Worm (Caenorhabditis elegans) whole organism, late embryonic: Measurements from ENCODE around the gene ZK757.10.
A peak's percentile ranks its signal among the peaks of the same experiment; 100 is the strongest.

Experiments
- C08G9.2 ChIP-seq: sonication (generic microtip); optimal IDR thresholded peaks from 2 replicates; lab custom pipeline; 2016; ENCODE audit warnings: mild to moderate bottlenecking, missing genetic modification characterization, moderate library complexity, missing compliant biosample characterization
- F13H6.1 ChIP-seq: sonication (generic microtip); optimal IDR thresholded peaks from 2 replicates; lab custom pipeline; 2016; ENCODE audit warnings: missing genetic modification characterization, missing compliant biosample characterization
- ama-1 ChIP-seq: fragments of 150-350 bp; optimal IDR thresholded peaks from 2 replicates; lab custom pipeline; 2014
- ceh-18 ChIP-seq: sonication (generic microtip); optimal IDR thresholded peaks from 2 replicates; lab custom pipeline; 2016; ENCODE audit warnings: missing genetic modification characterization, missing compliant biosample characterization
- ceh-2 ChIP-seq: sonication (generic microtip); optimal IDR thresholded peaks from 2 replicates; lab custom pipeline; 2016; ENCODE audit warnings: missing genotype, missing genetic modification characterization, missing compliant biosample characterization
- ceh-31 ChIP-seq: sonication (generic microtip); optimal IDR thresholded peaks from 2 replicates; lab custom pipeline; 2016; ENCODE audit warnings: missing genetic modification characterization, missing compliant biosample characterization
- ceh-34 ChIP-seq: sonication (generic microtip); optimal IDR thresholded peaks from 2 replicates; lab custom pipeline; 2016; ENCODE audit warnings: mild to moderate bottlenecking, missing genetic modification characterization, missing compliant biosample characterization
- ceh-48 ChIP-seq: sonication (generic microtip); optimal IDR thresholded peaks from 2 replicates; lab custom pipeline; 2016; ENCODE audit warnings: missing genetic modification characterization, inconsistent platforms, missing compliant biosample characterization
- ceh-6 ChIP-seq: fragments of 200-800 bp; sonication (Bioruptor generic); optimal IDR thresholded peaks from 2 replicates; lab custom pipeline; 2018; ENCODE audit warnings: mild to moderate bottlenecking, missing genetic modification characterization, missing compliant biosample characterization
- che-1 ChIP-seq: sonication (generic microtip); optimal IDR thresholded peaks from 2 replicates; lab custom pipeline; 2016; ENCODE audit warnings: mild to moderate bottlenecking, missing genetic modification characterization, missing compliant biosample characterization
- elt-2 ChIP-seq: sonication (generic microtip); optimal IDR thresholded peaks from 2 replicates; lab custom pipeline; 2016; ENCODE audit warnings: missing genetic modification reagents, missing genetic modification characterization, missing compliant biosample characterization
- elt-4 ChIP-seq: sonication (generic microtip); optimal IDR thresholded peaks from 2 replicates; lab custom pipeline; 2016; ENCODE audit warnings: missing genetic modification characterization, missing compliant biosample characterization
- ets-4 ChIP-seq: sonication (generic microtip); optimal IDR thresholded peaks from 2 replicates; lab custom pipeline; 2016; ENCODE audit warnings: missing genetic modification characterization, missing compliant biosample characterization
- eyg-1 ChIP-seq: sonication (generic microtip); optimal IDR thresholded peaks from 2 replicates; lab custom pipeline; 2016; ENCODE audit warnings: missing genotype, missing genetic modification characterization, missing compliant biosample characterization
- hlh-6 ChIP-seq: sonication (generic microtip); optimal IDR thresholded peaks from 2 replicates; lab custom pipeline; 2016; ENCODE audit warnings: missing genotype, missing genetic modification characterization, missing compliant biosample characterization
- hlh-8 ChIP-seq: sonication (generic microtip); optimal IDR thresholded peaks from 2 replicates; lab custom pipeline; 2016; ENCODE audit warnings: missing genotype, missing genetic modification characterization, missing compliant biosample characterization
- mec-3 ChIP-seq: sonication (generic microtip); optimal IDR thresholded peaks from 2 replicates; lab custom pipeline; 2016; ENCODE audit warnings: borderline replicate concordance, missing genetic modification characterization, missing compliant biosample characterization
- nfya-1 ChIP-seq: sonication (generic microtip); optimal IDR thresholded peaks from 2 replicates; lab custom pipeline; 2017; ENCODE audit warnings: missing genetic modification characterization, mild to moderate bottlenecking, missing compliant biosample characterization, antibody characterized with exemption, moderate library complexity
- nhr-232 ChIP-seq: sonication (generic microtip); optimal IDR thresholded peaks from 2 replicates; lab custom pipeline; 2016; ENCODE audit warnings: missing genetic modification characterization, missing compliant biosample characterization
- npax-4 ChIP-seq: sonication (generic microtip); optimal IDR thresholded peaks from 2 replicates; lab custom pipeline; 2016; ENCODE audit warnings: missing genetic modification characterization, missing compliant biosample characterization
- odd-2 ChIP-seq: sonication (generic microtip); optimal IDR thresholded peaks from 2 replicates; lab custom pipeline; 2017; ENCODE audit warnings: antibody characterized with exemption, mild to moderate bottlenecking, missing genetic modification characterization, missing compliant biosample characterization
- pha-2 ChIP-seq: sonication (generic microtip); optimal IDR thresholded peaks from 2 replicates; lab custom pipeline; 2017; ENCODE audit warnings: mild to moderate bottlenecking, missing genetic modification characterization, missing compliant biosample characterization
- pha-4 ChIP-seq: fragments of 150-350 bp; optimal IDR thresholded peaks from 2 replicates; lab custom pipeline; 2018; ENCODE audit warnings: missing biosample characterization, missing genetic modification reagents, missing genetic modification characterization
- pros-1 ChIP-seq: fragments of 150-350 bp; optimal IDR thresholded peaks from 2 replicates; lab custom pipeline; 2014; ENCODE audit warnings: missing biosample characterization, missing genetic modification reagents, missing genetic modification characterization
- rnt-1 ChIP-seq: sonication (generic microtip); optimal IDR thresholded peaks from 2 replicates; lab custom pipeline; 2016; ENCODE audit warnings: missing genetic modification characterization, missing compliant biosample characterization
- sox-4 ChIP-seq: sonication (generic microtip); optimal IDR thresholded peaks from 2 replicates; lab custom pipeline; 2017; ENCODE audit warnings: mild to moderate bottlenecking, missing genetic modification characterization, inconsistent platforms, missing compliant biosample characterization
- tbx-2 ChIP-seq: sonication (generic microtip); optimal IDR thresholded peaks from 2 replicates; lab custom pipeline; 2016; ENCODE audit warnings: missing genetic modification characterization, missing compliant biosample characterization
- tbx-7 ChIP-seq: sonication (generic microtip); optimal IDR thresholded peaks from 2 replicates; lab custom pipeline; 2016; ENCODE audit warnings: missing genotype, missing genetic modification characterization, missing compliant biosample characterization
- ttx-3 ChIP-seq: sonication (generic microtip); optimal IDR thresholded peaks from 2 replicates; lab custom pipeline; 2016; ENCODE audit warnings: missing genetic modification reagents, missing genetic modification characterization, missing compliant biosample characterization
- unc-3 ChIP-seq, 2 experiments: fragments of 200-800 bp in 1 of 2; sonication (Bioruptor generic) in 1 of 2; sonication (generic microtip) in 1 of 2; conservative IDR thresholded peaks in 1 of 2; optimal IDR thresholded peaks in 1 of 2; 2 replicates each; pipeline versions ENCODE4 v1.3.6 to Lab custom; 2016 to 2022; ENCODE audit warnings: missing compliant biosample characterization in 2 of 2, missing genetic modification characterization in 2 of 2, missing genetic modification reagents in 1 of 2
- unc-42 ChIP-seq: sonication (generic microtip); optimal IDR thresholded peaks from 2 replicates; lab custom pipeline; 2016; ENCODE audit warnings: missing genotype, missing genetic modification characterization, missing compliant biosample characterization
- unc-86 ChIP-seq: sonication (generic microtip); optimal IDR thresholded peaks from 2 replicates; lab custom pipeline; 2016; ENCODE audit warnings: missing genetic modification characterization, missing compliant biosample characterization

Gene ZK757.10

ce11 chrIII:9913722-9914121 lies 36.7 kb downstream of the ZK757.10 start, which contains the start of gene cbp-3:
Gene cbp-3 (plus strand): TSS chrIII:9913993.
- TF ChIP-seq pha-2 = no peak
- peak; percentile 28 for TF ChIP-seq elt-2 (tag; lab: Kevin White, UChicago)
- no peak for TF ChIP-seq tbx-2 (tag; lab: Kevin White, UChicago)
- TF ChIP-seq ceh-34 (tag; lab: Kevin White, UChicago) = no peak
- no peak for TF ChIP-seq pros-1

DNA sequence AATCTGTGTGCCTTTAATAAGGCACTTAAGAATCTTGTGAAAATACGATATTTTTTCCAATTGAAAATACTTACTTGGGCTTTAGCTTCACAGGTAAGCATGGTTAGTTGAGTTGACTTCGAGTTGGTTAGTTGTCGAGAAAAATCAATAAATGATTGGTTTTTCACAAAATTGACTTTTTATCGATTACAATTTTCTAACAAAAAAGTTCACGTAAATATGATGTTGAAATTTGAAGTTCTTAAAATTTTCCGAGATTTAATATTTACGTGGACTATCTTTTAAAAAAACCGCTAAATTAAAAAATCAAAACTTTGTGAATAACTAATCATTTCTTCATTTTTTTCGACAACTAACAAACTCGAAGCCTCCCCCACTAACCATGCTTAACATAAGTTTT lies 43.7 kb downstream of the ZK757.10 start, which contains the start of gene F40F12.3:
F40F12.3 (minus strand) TSS at position 101 of the 400 bp plus-strand sequence.
- TF ChIP-seq pha-2 (no peak), ama-1 (lab: Kevin White, UChicago) (no peak), hlh-8 (no peak), odd-2 (tag; lab: Kevin White, UChicago) (no peak), ets-4 (tag; lab: Kevin White, UChicago) (no peak), che-1 (tag; lab: Kevin White, UChicago) (no peak), ceh-34 (tag; lab: Kevin White, UChicago) (no peak), nhr-232 (tag; lab: Kevin White, UChicago) (no peak), hlh-6 (tag; lab: Kevin White, UChicago) (no peak), tbx-7 (no peak), ttx-3 (tag; lab: Kevin White, UChicago) (no peak), rnt-1 (tag; lab: Kevin White, UChicago) (no peak), ceh-18 (tag; lab: Kevin White, UChicago) (no peak), ceh-6 (GFP tag; lab: Kevin White, UChicago) (no peak), npax-4 (tag; lab: Kevin White, UChicago) (no peak), eyg-1 (no peak), elt-4 (tag; lab: Kevin White, UChicago) (no peak), unc-86 (tag; lab: Kevin White, UChicago) (no peak), ceh-31 (no peak)
- TF ChIP-seq, all 69 proteins: peak for 0

ce11 chrIII:9922310-9922709 lies 45.3 kb downstream of the ZK757.10 start:
- TF ChIP-seq odd-2 (tag; lab: Kevin White, UChicago) = no peak
- TF ChIP-seq sox-4 (tag; lab: Kevin White, UChicago) = no peak
- TF ChIP-seq ceh-48 = no peak
- TF ChIP-seq tbx-7 = no peak
- no peak for TF ChIP-seq pha-4
- TF ChIP-seq mec-3 (tag; lab: Kevin White, UChicago) = no peak
- no peak for TF ChIP-seq C08G9.2 (tag; lab: Kevin White, UChicago)
- TF ChIP-seq, all 69 proteins: peak for 0

DNA sequence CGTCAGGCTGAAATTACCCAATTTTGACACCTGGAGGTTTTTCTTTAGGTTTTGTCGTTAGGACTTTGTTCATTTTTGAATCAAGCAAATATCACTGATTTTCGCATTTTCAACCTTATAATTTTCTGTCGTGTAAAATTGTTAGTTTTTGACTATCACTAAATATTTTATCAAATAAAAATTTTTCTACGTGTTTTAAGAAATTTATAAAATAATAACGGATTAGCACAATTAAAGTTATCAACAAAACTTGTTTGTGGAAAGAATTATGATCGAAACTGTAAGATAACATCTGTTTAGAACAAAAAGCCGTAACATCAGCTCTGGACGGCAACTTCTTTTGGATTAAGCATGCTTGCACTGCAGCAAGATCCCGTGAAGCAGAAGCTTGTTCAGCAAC lies 45.8 kb downstream of the ZK757.10 start, which contains the start of gene cbp-2:
cbp-2 (plus strand) TSS at position 301 of the 400 bp plus-strand sequence.
- no peak for TF ChIP-seq unc-42
- TF ChIP-seq tbx-7 = no peak

ce11 chrIII:9926650-9927049 lies 49.6 kb downstream of the ZK757.10 start, which contains the start of gene ttr-3:
Gene ttr-3 (minus strand): TSS chrIII:9926750.
- TF ChIP-seq unc-3 (GFP tag; conservative IDR thresholded peaks at IDR 0.05; lab: Robert Waterston, UW) (no peak), unc-3 (tag; optimal IDR thresholded peaks at IDR 0.05; lab: Kevin White, UChicago) (no peak), nfya-1 (tag; lab: Kevin White, UChicago) (no peak), elt-4 (tag; lab: Kevin White, UChicago) (no peak), F13H6.1 (tag; lab: Kevin White, UChicago) (no peak), elt-2 (tag; lab: Kevin White, UChicago) (no peak)

ce11 chrIII:9927378-9927777 lies 50.3 kb downstream of the ZK757.10 start, which contains the start of gene ttr-2:
Gene ttr-2 (plus strand): TSS chrIII:9927769.
- TF ChIP-seq rnt-1 (tag; lab: Kevin White, UChicago) = no peak
- no peak for TF ChIP-seq ceh-2 (tag; lab: Kevin White, UChicago)
- no peak for TF ChIP-seq F13H6.1 (tag; lab: Kevin White, UChicago)
